Fruit fly (Drosophila melanogaster) whole organism, embryonic: ENCODE results near the gene Klp10A.
A peak's percentile ranks its signal among the peaks of the same experiment; 100 is the strongest.

Source experiments
- Abd-B ChIP-seq: fragments of 200-800 bp; sonication (Bioruptor generic); optimal IDR thresholded peaks from 2 replicates; lab custom pipeline; 2018; ENCODE audit warnings: missing biosample characterization, mild to moderate bottlenecking, missing genetic modification characterization, moderate library complexity
- C15 ChIP-seq: fragments of 200-800 bp; sonication (Bioruptor generic); IDR thresholded peaks from 3 replicates; pipeline ENCODE4 v1.3.6; 2022; ENCODE audit warnings: missing biosample characterization, missing genetic modification characterization
- CG11093 ChIP-seq: fragments of 200-800 bp; sonication (Bioruptor generic); IDR thresholded peaks from 3 replicates; pipeline ENCODE4 v1.3.6; 2022; ENCODE audit warnings: missing biosample characterization, missing genetic modification characterization
- CG11560 ChIP-seq: fragments of 200-800 bp; sonication (Bioruptor generic); IDR thresholded peaks from 3 replicates; pipeline ENCODE4 v1.3.6; 2022; ENCODE audit warnings: missing biosample characterization, missing genetic modification characterization
- CG12236 ChIP-seq: fragments of 200-800 bp; sonication (Bioruptor generic); optimal IDR thresholded peaks from 2 replicates; lab custom pipeline; 2016; ENCODE audit warnings: missing biosample characterization, missing genetic modification characterization
- CG12659 ChIP-seq: fragments of 200-800 bp; sonication (Bioruptor generic); optimal IDR thresholded peaks from 3 replicates; lab custom pipeline; 2017; ENCODE audit warnings: mild to moderate bottlenecking, missing biosample characterization, missing genetic modification reagents, missing genetic modification characterization
- CG13123 ChIP-seq: fragments of 200-800 bp; sonication (Bioruptor generic); optimal IDR thresholded peaks from 2 replicates; lab custom pipeline; 2016; ENCODE audit warnings: missing biosample characterization, missing genetic modification characterization
- CG14710 ChIP-seq: fragments of 200-800 bp; sonication (Bioruptor generic); optimal IDR thresholded peaks from 3 replicates; lab custom pipeline; 2019; ENCODE audit warnings: missing biosample characterization, mild to moderate bottlenecking, missing genetic modification characterization, moderate library complexity
- CG1603 ChIP-seq: fragments of 200-800 bp; sonication (Bioruptor generic); optimal IDR thresholded peaks from 2 replicates; lab custom pipeline; 2019; ENCODE audit warnings: missing biosample characterization, mild to moderate bottlenecking, missing genetic modification characterization, moderate library complexity
- CG18599 ChIP-seq: fragments of 200-800 bp; sonication (Bioruptor generic); optimal IDR thresholded peaks from 3 replicates; lab custom pipeline; 2017; ENCODE audit warnings: missing biosample characterization, missing genetic modification characterization, mild to moderate bottlenecking, moderate library complexity, missing genetic modification reagents
- CG30020 ChIP-seq: fragments of 200-800 bp; optimal IDR thresholded peaks from 2 replicates; lab custom pipeline; 2019; ENCODE audit warnings: missing biosample characterization, mild to moderate bottlenecking, missing genetic modification characterization, moderate library complexity
- CG3065 ChIP-seq: fragments of 200-800 bp; sonication (Bioruptor generic); optimal IDR thresholded peaks from 2 replicates; lab custom pipeline; 2016; ENCODE audit warnings: missing biosample characterization, missing genetic modification characterization
- CG31365 ChIP-seq: fragments of 200-800 bp; sonication (Bioruptor generic); optimal IDR thresholded peaks from 2 replicates; lab custom pipeline; 2018; ENCODE audit warnings: missing biosample characterization, mild to moderate bottlenecking, missing genetic modification characterization
- CG3995 ChIP-seq: fragments of 200-800 bp; sonication (Bioruptor generic); optimal IDR thresholded peaks from 3 replicates; lab custom pipeline; 2016; ENCODE audit warnings: missing biosample characterization, missing genetic modification characterization
- CG42726 ChIP-seq: fragments of 200-800 bp; sonication (Bioruptor generic); IDR thresholded peaks from 2 replicates; pipeline ENCODE4 v1.3.6; 2022; ENCODE audit warnings: missing biosample characterization, missing genetic modification characterization; ENCODE audit not compliant: partially characterized antibody
- CG4730 ChIP-seq: fragments of 200-800 bp; sonication (Bioruptor generic); IDR thresholded peaks from 2 replicates; pipeline ENCODE4 v1.3.6; 2022; ENCODE audit warnings: missing biosample characterization, missing genetic modification characterization
- CG5180 ChIP-seq: fragments of 200-800 bp; sonication (Bioruptor generic); optimal IDR thresholded peaks from 3 replicates; lab custom pipeline; 2017; ENCODE audit warnings: missing biosample characterization, missing genetic modification characterization, mild to moderate bottlenecking, moderate library complexity, missing genetic modification reagents
- CG7839 ChIP-seq: fragments of 200-800 bp; sonication (Bioruptor generic); optimal IDR thresholded peaks from 3 replicates; lab custom pipeline; 2018; ENCODE audit warnings: missing biosample characterization, mild to moderate bottlenecking, missing genetic modification characterization, moderate library complexity
- CHES-1-like ChIP-seq: fragments of 200-800 bp; sonication (Bioruptor generic); optimal IDR thresholded peaks from 2 replicates; lab custom pipeline; 2016; ENCODE audit warnings: missing biosample characterization, missing genetic modification characterization
- Dek ChIP-seq: fragments of 200-800 bp; sonication (Bioruptor generic); optimal IDR thresholded peaks from 3 replicates; lab custom pipeline; 2019; ENCODE audit warnings: missing biosample characterization, mild to moderate bottlenecking, missing genetic modification characterization, moderate library complexity
- Hand ChIP-seq: fragments of 200-800 bp; sonication (Bioruptor generic); optimal IDR thresholded peaks from 2 replicates; lab custom pipeline; 2017; ENCODE audit warnings: mild to moderate bottlenecking, missing biosample characterization, missing genetic modification reagents, missing genetic modification characterization
- Hmx ChIP-seq: fragments of 200-800 bp; sonication (Bioruptor generic); optimal IDR thresholded peaks from 2 replicates; lab custom pipeline; 2016; ENCODE audit warnings: missing biosample characterization, missing genetic modification characterization
- Hr39 ChIP-seq: fragments of >200 bp; optimal IDR thresholded peaks from 2 replicates; lab custom pipeline; 2017
- Mad ChIP-seq: fragments of 200-800 bp; sonication (Bioruptor generic); optimal IDR thresholded peaks from 2 replicates; lab custom pipeline; 2016; ENCODE audit warnings: missing biosample characterization, missing genetic modification characterization
- Max ChIP-seq: fragments of 200-800 bp; sonication (Bioruptor generic); optimal IDR thresholded peaks from 2 replicates; lab custom pipeline; 2016; ENCODE audit warnings: missing biosample characterization, mild to moderate bottlenecking, missing genetic modification characterization
- Opbp ChIP-seq: fragments of 200-800 bp; sonication (Bioruptor generic); IDR thresholded peaks from 3 replicates; pipeline ENCODE4 v1.3.6; 2022; ENCODE audit warnings: missing biosample characterization, missing genetic modification characterization; ENCODE audit not compliant: partially characterized antibody
- Optix ChIP-seq: fragments of 200-800 bp; sonication (Bioruptor generic); IDR thresholded peaks from 3 replicates; pipeline ENCODE4 v1.3.6; 2022; ENCODE audit warnings: missing biosample characterization, missing genetic modification characterization
- Pdp1 ChIP-seq, 2 experiments: fragments of 200-800 bp; sonication (Bioruptor generic); optimal IDR thresholded peaks; 3 replicates each; lab custom pipeline; 2016; ENCODE audit warnings: missing biosample characterization in 2 of 2, missing genetic modification characterization in 2 of 2, mild to moderate bottlenecking in 1 of 2, moderate library complexity in 1 of 2
- Rx ChIP-seq: fragments of 200-800 bp; sonication (Bioruptor generic); IDR thresholded peaks from 2 replicates; pipeline ENCODE4 v1.3.6; 2022; ENCODE audit warnings: missing biosample characterization, missing genetic modification characterization
- Taf1 ChIP-seq: fragments of 200-800 bp; sonication (Bioruptor generic); IDR thresholded peaks from 2 replicates; pipeline ENCODE4 v1.3.6; 2022; ENCODE audit warnings: missing biosample characterization, missing genetic modification characterization
- ara ChIP-seq: fragments of 200-800 bp; sonication (Bioruptor generic); IDR thresholded peaks from 2 replicates; pipeline ENCODE4 v1.3.6; 2022; ENCODE audit warnings: missing biosample characterization, missing genetic modification characterization
- bbx ChIP-seq: fragments of 200-800 bp; sonication (Bioruptor generic); IDR thresholded peaks from 2 replicates; pipeline ENCODE4 v1.3.6; 2022; ENCODE audit warnings: missing biosample characterization, missing genetic modification characterization; ENCODE audit not compliant: partially characterized antibody
- caup ChIP-seq: fragments of 200-800 bp; sonication (Bioruptor generic); optimal IDR thresholded peaks from 3 replicates; lab custom pipeline; 2017; ENCODE audit warnings: missing biosample characterization, mild to moderate bottlenecking, missing genetic modification characterization, moderate library complexity; ENCODE audit not compliant: severe bottlenecking
- cg ChIP-seq: fragments of 200-800 bp; sonication (Bioruptor generic); optimal IDR thresholded peaks from 3 replicates; lab custom pipeline; 2019; ENCODE audit warnings: missing biosample characterization, mild to moderate bottlenecking, missing genetic modification characterization, moderate library complexity
- cwo ChIP-seq: fragments of 200-800 bp; sonication (Bioruptor generic); optimal IDR thresholded peaks from 3 replicates; lab custom pipeline; 2017; ENCODE audit warnings: missing biosample characterization, missing genetic modification characterization, mild to moderate bottlenecking, moderate library complexity, missing genetic modification reagents
- dm ChIP-seq: fragments of 200-800 bp; sonication (Bioruptor generic); optimal IDR thresholded peaks from 3 replicates; lab custom pipeline; 2016; ENCODE audit warnings: missing biosample characterization, missing genetic modification characterization
- dpn ChIP-seq, 2 experiments: fragments of 200-800 bp; sonication (Bioruptor generic); optimal IDR thresholded peaks; 3 replicates each; lab custom pipeline; 2016; ENCODE audit warnings: missing biosample characterization in 2 of 2, missing genetic modification characterization in 2 of 2
- en ChIP-seq: fragments of 200-800 bp; sonication (Bioruptor generic); optimal IDR thresholded peaks from 2 replicates; lab custom pipeline; 2016; ENCODE audit warnings: missing biosample characterization, missing genetic modification characterization
- fu2 ChIP-seq: fragments of 200-800 bp; sonication (Bioruptor generic); optimal IDR thresholded peaks from 2 replicates; lab custom pipeline; 2016; ENCODE audit warnings: missing biosample characterization, missing genetic modification characterization
- grn ChIP-seq: fragments of 200-800 bp; sonication (Bioruptor generic); optimal IDR thresholded peaks from 3 replicates; lab custom pipeline; 2017; ENCODE audit warnings: missing biosample characterization, missing genetic modification characterization
- gsb ChIP-seq: fragments of 200-800 bp; sonication (Bioruptor generic); IDR thresholded peaks from 2 replicates; pipeline ENCODE4 v1.3.6; 2022; ENCODE audit warnings: missing biosample characterization, missing genetic modification characterization
- inv ChIP-seq: fragments of 200-800 bp; sonication (Bioruptor generic); IDR thresholded peaks from 2 replicates; pipeline ENCODE4 v1.3.6; 2022; ENCODE audit warnings: missing biosample characterization, missing genetic modification characterization; ENCODE audit not compliant: partially characterized antibody
- nmo ChIP-seq: fragments of 200-800 bp; sonication (Bioruptor generic); optimal IDR thresholded peaks from 2 replicates; lab custom pipeline; 2018; ENCODE audit warnings: missing biosample characterization, mild to moderate bottlenecking, missing genetic modification characterization, moderate library complexity
- pum ChIP-seq: fragments of 200-800 bp; sonication (Bioruptor generic); optimal IDR thresholded peaks from 2 replicates; lab custom pipeline; 2016; ENCODE audit warnings: missing biosample characterization, missing genetic modification characterization
- repo ChIP-seq: fragments of 200-800 bp; sonication (Bioruptor generic); optimal IDR thresholded peaks from 2 replicates; lab custom pipeline; 2016; ENCODE audit warnings: missing biosample characterization, missing genetic modification characterization
- sens-2 ChIP-seq: fragments of 200-800 bp; sonication (Bioruptor generic); IDR thresholded peaks from 2 replicates; pipeline ENCODE4 v1.3.6; 2022; ENCODE audit warnings: missing biosample characterization, missing genetic modification characterization
- tin ChIP-seq: fragments of 200-800 bp; sonication (Bioruptor generic); optimal IDR thresholded peaks from 3 replicates; lab custom pipeline; 2016; ENCODE audit warnings: missing biosample characterization, missing genetic modification characterization
- tup ChIP-seq: fragments of 200-800 bp; sonication (Bioruptor generic); optimal IDR thresholded peaks from 2 replicates; lab custom pipeline; 2016; ENCODE audit warnings: missing biosample characterization, mild to moderate bottlenecking, missing genetic modification characterization, moderate library complexity
- vvl ChIP-seq: fragments of 200-800 bp; sonication (Bioruptor generic); IDR thresholded peaks from 2 replicates; pipeline ENCODE4 v1.3.6; 2022; ENCODE audit warnings: missing biosample characterization, missing genetic modification characterization

Gene Klp10A

DNA sequence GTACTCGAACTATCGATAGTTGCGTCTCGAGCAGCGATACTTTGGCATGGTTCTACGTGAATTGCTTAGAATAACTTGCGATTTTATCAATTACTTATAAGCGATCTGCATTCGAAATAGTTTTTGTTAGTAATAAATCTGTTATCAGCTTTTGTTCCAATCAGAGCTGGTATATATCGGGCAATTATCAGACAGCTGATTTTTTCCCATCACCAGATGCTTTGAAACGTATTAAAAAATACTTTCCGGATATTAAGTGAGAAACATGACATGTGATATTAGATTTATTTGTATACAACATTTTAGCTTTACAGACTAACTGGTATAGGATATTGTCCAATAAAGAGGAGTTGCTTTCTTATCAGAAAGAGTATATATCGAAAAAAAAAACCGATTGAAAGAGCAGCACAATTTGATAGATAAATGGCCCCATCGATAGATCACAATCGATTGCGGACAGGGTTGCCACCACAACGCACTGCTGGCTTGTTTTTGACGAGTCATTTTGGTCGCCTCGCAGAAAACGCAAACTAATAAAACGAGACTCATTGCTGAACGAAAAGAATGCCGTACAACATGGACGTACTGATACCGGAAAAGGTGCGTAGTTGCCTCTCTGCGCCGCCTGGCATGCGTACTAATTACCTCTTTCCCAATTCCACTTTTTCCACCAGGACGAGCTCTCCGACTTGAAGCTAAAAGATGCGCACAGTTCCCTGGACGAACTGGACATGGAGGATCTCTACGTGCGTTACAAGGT lies 12.0 kb downstream of the Klp10A start, which contains the start of gene Rpt3 (continued):
- TF ChIP-seq Opbp (GFP tag; lab: Robert Waterston, UW) = peak; percentile 67
- peak; percentile 74; the same call in 1 of the 2 replicates for TF ChIP-seq inv
- peak; percentile 27 for TF ChIP-seq CG30020
- TF ChIP-seq grn (GFP tag; lab: Kevin White, UChicago) = peak; percentile 32
- TF ChIP-seq fu2 (GFP tag; lab: Kevin White, UChicago) = no peak
- TF ChIP-seq Optix (GFP tag; lab: Robert Waterston, UW) = no peak
- TF ChIP-seq nmo (GFP tag; lab: Kevin White, UChicago) = peak; percentile 39
- TF ChIP-seq tup (GFP tag; lab: Kevin White, UChicago) = no peak
- TF ChIP-seq cwo (GFP tag; lab: Kevin White, UChicago) = no peak
- no peak for TF ChIP-seq C15 (GFP tag; lab: Robert Waterston, UW)
- TF ChIP-seq ara (GFP tag; lab: Robert Waterston, UW) = no peak
- no peak for TF ChIP-seq Taf1 (GFP tag; lab: Robert Waterston, UW)
- TF ChIP-seq vvl = no peak
- peak in 1 of 2 experiments; percentile 24 for TF ChIP-seq dpn (GFP tag; optimal IDR thresholded peaks at IDR 0.05; lab: Kevin White, UChicago)
- TF ChIP-seq CG14710 (tag; lab: Kevin White, UChicago) = peak; percentile 99
- peak; percentile 4 for TF ChIP-seq CHES-1-like (GFP tag; lab: Kevin White, UChicago)
- TF ChIP-seq CG11093 (GFP tag; lab: Robert Waterston, UW) = no peak
- TF ChIP-seq CG12659 (GFP tag; lab: Kevin White, UChicago) = peak; percentile 44
- no peak for TF ChIP-seq CG12236 (GFP tag; lab: Kevin White, UChicago)
- no peak for TF ChIP-seq CG3995 (GFP tag; lab: Kevin White, UChicago)
- no peak for TF ChIP-seq en (GFP tag; lab: Kevin White, UChicago)
- peak; percentile 15 for TF ChIP-seq Abd-B (GFP tag; lab: Kevin White, UChicago)
- no peak for TF ChIP-seq Max (GFP tag; lab: Kevin White, UChicago)
- no peak for TF ChIP-seq CG5180 (GFP tag; lab: Kevin White, UChicago)
- TF ChIP-seq CG3065 = no peak
- no peak for TF ChIP-seq Dek
- TF ChIP-seq Hr39 (lab: Kevin White, UChicago) = no peak
- peak; percentile 40; the same call in 1 of the 3 replicates for TF ChIP-seq CG11560 (tag; lab: Robert Waterston, UW)
- TF ChIP-seq tin (GFP tag; lab: Kevin White, UChicago) = no peak
- no peak for TF ChIP-seq Pdp1 (GFP tag; optimal IDR thresholded peaks at IDR 0.05; lab: Kevin White, UChicago)
- no peak for TF ChIP-seq gsb (GFP tag; lab: Robert Waterston, UW)
- no peak for TF ChIP-seq pum (GFP tag; lab: Kevin White, UChicago)
- TF ChIP-seq CG7839 = no peak
- TF ChIP-seq cg (GFP tag; lab: Kevin White, UChicago) = no peak
- peak; percentile 61 for TF ChIP-seq bbx (GFP tag; lab: Robert Waterston, UW)
- no peak for TF ChIP-seq Mad (GFP tag; lab: Kevin White, UChicago)
- TF ChIP-seq repo = no peak
- no peak for TF ChIP-seq CG31365 (tag; lab: Kevin White, UChicago)
- TF ChIP-seq caup (GFP tag; lab: Kevin White, UChicago) = no peak
- no peak for TF ChIP-seq dm (GFP tag; lab: Kevin White, UChicago)
- TF ChIP-seq sens-2 (GFP tag; lab: Robert Waterston, UW) = no peak
- TF ChIP-seq CG42726 = peak; percentile 55; the same call in 1 of the 2 replicates
- TF ChIP-seq Hand = no peak
- TF ChIP-seq CG13123 = no peak
- TF ChIP-seq CG4730 (GFP tag; lab: Robert Waterston, UW) = no peak
- no peak for TF ChIP-seq Hmx (GFP tag; lab: Kevin White, UChicago)
- TF ChIP-seq CG1603 (tag; lab: Kevin White, UChicago) = no peak
- TF ChIP-seq Rx (GFP tag; lab: Robert Waterston, UW) = no peak
- TF ChIP-seq CG18599 (GFP tag; lab: Kevin White, UChicago) = no peak
